Worm (Caenorhabditis elegans): ENCODE measurements around the gene lgc-41.

lgc-41 gene

ce11 chrX:10480563-10481290, 26.7 kb downstream of the lgc-41 start, which contains the start of gene elt-2 (continued):
- TF ChIP-seq lim-7 (GFP tag; IDR thresholded peaks at IDR 0.05) (no peak), nhr-41 (GFP tag; IDR thresholded peaks at IDR 0.05) (peak; percentile 83), saeg-2 (GFP tag; IDR thresholded peaks at IDR 0.05) (peak; percentile 52; the same call in 1 of the 2 replicates), daf-8 (GFP tag; IDR thresholded peaks at IDR 0.05) (no peak), lsy-2 (tag; optimal IDR thresholded peaks at IDR 0.05) (peak in 1 of 2 experiments; percentile 61)

ce11 chrX:10482272-10482671, 28.2 kb downstream of the lgc-41 start:
- TF ChIP-seq Y75B8A.6 (GFP tag; IDR thresholded peaks at IDR 0.05) (no peak), aha-1 (tag) (peak; percentile 85), nhr-11 (tag; optimal IDR thresholded peaks at IDR 0.05) (no peak)

DNA sequence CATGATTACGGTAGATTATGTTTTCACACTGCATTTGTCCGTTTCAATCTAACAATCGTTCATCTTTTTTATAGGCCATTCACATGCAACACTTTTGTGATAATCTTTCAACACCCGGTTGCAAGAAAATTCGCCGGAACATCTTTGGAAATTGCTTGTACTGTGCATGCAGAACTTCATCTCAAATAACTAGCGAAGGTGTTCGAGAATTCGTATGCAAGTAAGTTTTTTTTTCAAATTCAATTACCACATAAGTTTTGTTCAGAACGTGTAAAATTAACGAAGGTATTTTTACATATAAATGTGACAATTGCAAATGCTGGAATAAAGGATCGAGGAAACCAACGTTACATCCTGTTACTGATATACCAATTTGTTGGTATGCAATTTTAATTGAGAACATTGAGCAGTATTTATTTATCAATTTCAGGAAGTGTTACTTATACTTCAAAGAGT, 31.3 kb downstream of the lgc-41 start, which contains the start of gene C33D3.3:
TSS of gene C33D3.3 (plus strand) at position 51 of the 456 bp plus-strand sequence.
- TF ChIP-seq unc-62 (GFP tag; optimal IDR thresholded peaks at IDR 0.05 in 1 of 2) (peak in 1 of 2 experiments; percentile 63), unc-62 (tag; optimal IDR thresholded peaks at IDR 0.05) (no peak), snpc-4 (tag; optimal IDR thresholded peaks at IDR 0.05) (no peak), aha-1 (tag) (peak; percentile 95)

DNA sequence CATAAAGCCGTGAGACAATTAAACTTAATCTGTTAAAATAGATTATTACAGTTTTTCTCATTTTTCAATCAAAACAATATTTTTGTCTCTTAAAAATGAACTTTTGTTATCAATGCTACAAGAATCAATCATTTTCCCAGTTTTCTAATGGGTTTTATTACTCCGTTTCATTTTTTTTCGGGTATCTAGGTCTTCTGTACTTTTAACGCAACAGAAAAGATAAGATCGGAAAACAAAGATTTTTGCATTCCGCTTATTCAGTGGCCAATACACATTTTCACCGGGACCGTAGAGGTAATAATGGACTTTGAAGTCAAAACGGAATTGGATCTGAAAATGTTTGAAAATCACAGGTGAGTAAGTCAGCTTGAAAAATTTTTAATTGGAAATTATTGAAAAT, 34.7 kb downstream of the lgc-41 start, which contains the start of gene C33D3.4:
TSS of gene C33D3.4 (plus strand) at position 301 of the 400 bp plus-strand sequence.
- TF ChIP-seq aha-1 (tag) (no peak), attf-4 (tag; optimal IDR thresholded peaks at IDR 0.05) (no peak), hmg-1.1 (GFP tag; IDR thresholded peaks at IDR 0.05) (no peak)

ce11 chrX:10491044-10491443, 37.0 kb downstream of the lgc-41 start, which contains the start of gene C33D3.5:
Gene C33D3.5, plus strand, starts transcription at chrX:10491344.
- TF ChIP-seq arid-1 (GFP tag; conservative IDR thresholded peaks at IDR 0.05): no peak
- no peak for TF ChIP-seq dpl-1 (GFP tag; optimal IDR thresholded peaks at IDR 0.05)
- TF ChIP-seq zfp-2 (tag; optimal IDR thresholded peaks at IDR 0.05): no peak
- no peak for TF ChIP-seq php-3 (GFP tag; IDR thresholded peaks at IDR 0.05)
- no peak for TF ChIP-seq F10B5.3 (tag; optimal IDR thresholded peaks at IDR 0.05)
- TF ChIP-seq madf-5 (GFP tag; IDR thresholded peaks at IDR 0.05): no peak
- TF ChIP-seq lin-13 (GFP tag; optimal IDR thresholded peaks at IDR 0.05): no peak
- no peak for TF ChIP-seq Y48G9A.11 (GFP tag; IDR thresholded peaks at IDR 0.05)

- TF ChIP-seq unc-62 (GFP tag; optimal IDR thresholded peaks at IDR 0.05 in 1 of 2) (peak in 1 of 2 experiments; percentile 96), unc-62 (tag; optimal IDR thresholded peaks at IDR 0.05) (no peak), nhr-25 (tag; optimal IDR thresholded peaks at IDR 0.05; ENCODE audit: borderline replicate concordance, insufficient read depth) (no peak), aha-1 (tag) (peak; percentile 78), ztf-7 (tag; optimal IDR thresholded peaks at IDR 0.05) (no peak)
Measured at ce11 chrX:10491875-10492523, 37.9 kb downstream of the lgc-41 start.

DNA sequence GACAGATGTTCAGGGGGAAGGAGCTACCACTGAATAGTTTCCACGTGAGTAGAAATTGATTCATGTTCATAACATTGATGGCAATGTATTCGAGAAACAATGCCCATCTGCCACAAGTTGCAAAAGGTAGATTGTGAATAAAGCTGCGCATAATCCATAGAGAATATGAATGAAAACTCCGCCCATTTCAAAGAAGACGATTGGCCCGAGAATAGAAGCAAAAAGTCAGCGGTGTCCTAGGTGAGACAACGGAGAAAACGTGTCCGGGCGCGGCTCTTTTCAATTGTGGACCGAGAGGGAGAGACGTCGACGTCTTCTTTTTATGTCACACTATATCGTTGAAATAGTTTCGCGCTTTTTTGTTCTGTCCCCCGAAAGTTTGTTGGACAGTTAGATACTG, 45.5 kb downstream of the lgc-41 start, which contains the start of gene vab-3:
TSS of gene vab-3 (plus strand) at position 301 of the 400 bp plus-strand sequence.
- TF ChIP-seq nhr-111 (GFP tag; optimal IDR thresholded peaks at IDR 0.05) (no peak), nhr-11 (tag; optimal IDR thresholded peaks at IDR 0.05) (no peak), tra-1 (GFP tag; IDR thresholded peaks at IDR 0.05) (no peak), ceh-20 (GFP tag; IDR thresholded peaks at IDR 0.05) (no peak), unc-39 (tag; optimal IDR thresholded peaks at IDR 0.05) (no peak), F37D6.2 (tag; optimal IDR thresholded peaks at IDR 0.05) (no peak), mep-1 (tag; optimal IDR thresholded peaks at IDR 0.05) (no peak), snpc-1.2 (GFP tag; IDR thresholded peaks at IDR 0.05) (no peak), sdz-12 (GFP tag; optimal IDR thresholded peaks at IDR 0.05) (no peak), ceh-32 (tag; optimal IDR thresholded peaks at IDR 0.05; ENCODE audit: poor library complexity) (no peak), pha-4 (GFP tag; IDR thresholded peaks at IDR 0.05) (no peak), pha-4 (tag; optimal IDR thresholded peaks at IDR 0.05) (no peak), Y5F2A.4 (GFP tag; optimal IDR thresholded peaks at IDR 0.05) (no peak), T20F7.1 (GFP tag; optimal IDR thresholded peaks at IDR 0.05) (no peak), dmd-9 (GFP tag; IDR thresholded peaks at IDR 0.05) (no peak), ZK337.2 (GFP tag; IDR thresholded peaks at IDR 0.05) (no peak), snpc-4 (tag; optimal IDR thresholded peaks at IDR 0.05) (no peak), hmg-1.1 (GFP tag; IDR thresholded peaks at IDR 0.05) (no peak)
